Worm (Caenorhabditis elegans): ENCODE results near the gene idpp-1.

idpp-1 gene

ce11 chrIII:764404-764803 lies 23.9 kb downstream of the idpp-1 start (continued):
- TF ChIP-seq lsy-2 (tag; optimal IDR thresholded peaks at IDR 0.05) (peak in 1 of 2 experiments; percentile 47), nhr-25 (tag; optimal IDR thresholded peaks at IDR 0.05) (no peak), sma-9 (GFP tag; optimal IDR thresholded peaks at IDR 0.05) (peak; percentile 3), sma-9 (tag; optimal IDR thresholded peaks at IDR 0.05) (no peak)

DNA sequence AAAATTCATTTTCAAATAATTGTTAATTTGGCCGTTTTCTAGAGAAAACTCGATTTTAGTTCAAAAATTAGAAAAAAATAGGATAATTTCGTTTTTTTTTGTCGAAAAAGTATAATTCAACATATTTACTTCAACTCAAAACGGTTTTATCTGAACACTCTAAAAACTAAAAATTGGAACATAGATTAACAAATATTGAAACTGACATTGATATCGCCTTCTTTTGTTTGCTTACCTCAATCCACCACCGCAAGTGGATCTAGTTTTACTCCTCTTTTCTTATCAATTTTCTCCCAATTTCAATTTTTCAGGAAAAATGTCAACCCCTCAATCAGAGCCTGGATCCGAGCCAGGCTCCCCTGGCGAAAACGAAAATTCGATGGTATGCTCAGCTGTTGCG lies 24.4 kb downstream of the idpp-1 start, which contains the start of gene ptl-1:
TSS of gene ptl-1 (plus strand) at position 301 of the 400 bp plus-strand sequence.
- TF ChIP-seq nhr-11 (tag; optimal IDR thresholded peaks at IDR 0.05) = no peak
- no peak for TF ChIP-seq mdl-1 (tag; optimal IDR thresholded peaks at IDR 0.05)
- no peak for TF ChIP-seq egl-27 (tag; optimal IDR thresholded peaks at IDR 0.05)
- no peak for TF ChIP-seq mab-5 (tag; optimal IDR thresholded peaks at IDR 0.05)
- no peak for TF ChIP-seq ztf-1 (GFP tag; conservative IDR thresholded peaks at IDR 0.05)
- TF ChIP-seq skn-1 (tag; optimal IDR thresholded peaks at IDR 0.05) = no peak
- TF ChIP-seq gmeb-1 (tag; optimal IDR thresholded peaks at IDR 0.05) = no peak
- TF ChIP-seq mbf-1 (tag; optimal IDR thresholded peaks at IDR 0.05) = no peak
- TF ChIP-seq ceh-82 (tag; optimal IDR thresholded peaks at IDR 0.05) = no peak
- TF ChIP-seq alr-1 (tag; optimal IDR thresholded peaks at IDR 0.05) = no peak
- TF ChIP-seq aly-2 (tag; optimal IDR thresholded peaks at IDR 0.05) = no peak
- TF ChIP-seq sem-4 (tag; optimal IDR thresholded peaks at IDR 0.05) = no peak
- no peak for TF ChIP-seq nhr-6 (tag; optimal IDR thresholded peaks at IDR 0.05)
- TF ChIP-seq blmp-1 (tag; optimal IDR thresholded peaks at IDR 0.05; ENCODE audit: insufficient read depth) = no peak
- TF ChIP-seq snpc-4 (tag; optimal IDR thresholded peaks at IDR 0.05) = no peak
- no peak for TF ChIP-seq zag-1 (tag; optimal IDR thresholded peaks at IDR 0.05)
- no peak for TF ChIP-seq nhr-23 (tag; optimal IDR thresholded peaks at IDR 0.05)
- no peak for TF ChIP-seq ztf-11 (tag; optimal IDR thresholded peaks at IDR 0.05)

ce11 chrIII:768528-768927 lies 28.0 kb downstream of the idpp-1 start:
- TF ChIP-seq lin-11 (tag; optimal IDR thresholded peaks at IDR 0.05) (no peak), mbf-1 (tag; optimal IDR thresholded peaks at IDR 0.05) (no peak), nhr-237 (tag; optimal IDR thresholded peaks at IDR 0.05) (no peak), zag-1 (tag; optimal IDR thresholded peaks at IDR 0.05) (no peak), fos-1 (tag; optimal IDR thresholded peaks at IDR 0.05) (no peak), ztf-11 (tag; optimal IDR thresholded peaks at IDR 0.05) (no peak), nhr-25 (tag; optimal IDR thresholded peaks at IDR 0.05) (no peak)

DNA sequence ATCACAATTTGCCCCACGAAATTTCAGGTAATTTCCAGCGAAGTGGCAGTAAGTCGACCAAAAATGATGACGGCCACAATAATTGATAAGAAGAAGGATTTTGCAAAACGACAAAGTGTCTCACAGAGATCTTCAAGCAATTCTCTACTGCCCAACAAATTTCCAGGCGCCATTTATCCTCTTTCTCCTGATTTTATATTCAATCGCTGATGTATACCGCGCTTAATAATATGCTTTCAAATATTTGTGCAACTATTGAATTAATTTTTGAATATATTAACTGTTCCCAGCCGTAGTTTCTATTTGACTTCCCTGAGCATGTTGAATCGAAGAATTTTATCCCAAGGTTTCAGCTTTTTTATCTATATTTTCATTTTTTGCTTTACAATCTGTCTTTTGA lies 30.5 kb downstream of the idpp-1 start, which contains the start of gene tpst-2:
TSS of gene tpst-2 (plus strand) at position 301 of the 400 bp plus-strand sequence.
- TF ChIP-seq nhr-11 (tag; optimal IDR thresholded peaks at IDR 0.05) (no peak), mdl-1 (tag; optimal IDR thresholded peaks at IDR 0.05) (no peak), egl-27 (tag; optimal IDR thresholded peaks at IDR 0.05) (no peak), alr-1 (tag; optimal IDR thresholded peaks at IDR 0.05) (no peak), zag-1 (tag; optimal IDR thresholded peaks at IDR 0.05) (no peak), sma-9 (GFP tag; optimal IDR thresholded peaks at IDR 0.05) (no peak), sma-9 (tag; optimal IDR thresholded peaks at IDR 0.05) (no peak)

DNA sequence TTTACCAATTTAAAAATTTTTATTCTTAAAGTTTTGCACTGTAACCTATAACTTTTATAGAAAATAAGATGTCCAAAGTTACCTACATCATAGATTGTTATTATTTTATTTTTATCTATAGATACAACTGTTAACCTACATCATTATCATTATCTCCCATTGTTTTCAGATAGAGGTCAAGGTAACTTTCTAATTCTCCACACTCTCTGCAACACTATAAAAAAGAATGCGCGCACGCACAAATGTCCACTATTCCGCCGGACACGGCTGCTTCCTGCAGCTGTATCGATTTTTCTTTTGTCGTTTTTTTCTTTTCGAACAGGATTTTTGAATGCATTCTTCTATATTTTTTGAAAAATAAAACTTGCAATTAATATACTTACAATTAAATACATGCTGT lies 32.2 kb downstream of the idpp-1 start:
- TF ChIP-seq elt-1 (tag; optimal IDR thresholded peaks at IDR 0.05) = no peak
- peak in 1 of 2 experiments; percentile 26 for TF ChIP-seq lsy-2 (tag; optimal IDR thresholded peaks at IDR 0.05)
- TF ChIP-seq blmp-1 (tag; optimal IDR thresholded peaks at IDR 0.05; ENCODE audit: insufficient read depth) = peak; percentile 56

- TF ChIP-seq elt-3 (tag; optimal IDR thresholded peaks at IDR 0.05) = no peak
- no peak for TF ChIP-seq egl-27 (tag; optimal IDR thresholded peaks at IDR 0.05)
- TF ChIP-seq blmp-1 (tag; optimal IDR thresholded peaks at IDR 0.05; ENCODE audit: insufficient read depth) = no peak
- TF ChIP-seq fos-1 (tag; optimal IDR thresholded peaks at IDR 0.05) = no peak
- no peak for TF ChIP-seq ztf-11 (tag; optimal IDR thresholded peaks at IDR 0.05)
- no peak for TF ChIP-seq unc-39 (tag; optimal IDR thresholded peaks at IDR 0.05)
- no peak for TF ChIP-seq nhr-6 (tag; optimal IDR thresholded peaks at IDR 0.05)
- no peak for TF ChIP-seq skn-1 (tag; optimal IDR thresholded peaks at IDR 0.05)
- TF ChIP-seq ceh-16 (tag; optimal IDR thresholded peaks at IDR 0.05) = no peak
- TF ChIP-seq alr-1 (tag; optimal IDR thresholded peaks at IDR 0.05) = no peak
- TF ChIP-seq nhr-129 (tag; optimal IDR thresholded peaks at IDR 0.05) = no peak
- TF ChIP-seq nhr-12 (tag; optimal IDR thresholded peaks at IDR 0.05) = no peak
- no peak for TF ChIP-seq crh-2 (tag; optimal IDR thresholded peaks at IDR 0.05)
- no peak for TF ChIP-seq peb-1 (tag; optimal IDR thresholded peaks at IDR 0.05)
- no peak for TF ChIP-seq lin-13 (GFP tag; optimal IDR thresholded peaks at IDR 0.05)
- TF ChIP-seq ceh-82 (tag; optimal IDR thresholded peaks at IDR 0.05) = no peak
- no peak for TF ChIP-seq ama-1 (optimal IDR thresholded peaks at IDR 0.05)
Measured at ce11 chrIII:773114-773513, 32.6 kb downstream of the idpp-1 start, which contains the start of gene cyn-6. cyn-6 (plus strand) TSS chrIII:773414.

Data from whole organism, L2 larva.